Fruit fly (Drosophila melanogaster) whole organism, embryonic: ENCODE data around the gene CG13239.

Experiments
- Atf-2 ChIP-seq: fragments of 200-800 bp; sonication (Bioruptor generic); optimal IDR thresholded peaks from 2 replicates; lab custom pipeline; 2016; ENCODE audit warnings: missing biosample characterization, missing genetic modification characterization
- Atf6 ChIP-seq: fragments of 200-800 bp; sonication (Bioruptor generic); IDR thresholded peaks from 2 replicates; pipeline ENCODE4 v1.3.6; 2022; ENCODE audit warnings: missing biosample characterization, missing genetic modification characterization
- CG10366 ChIP-seq: fragments of 200-800 bp; sonication (Bioruptor generic); IDR thresholded peaks from 2 replicates; pipeline ENCODE4 v1.3.6; 2022; ENCODE audit warnings: missing biosample characterization, missing genetic modification characterization
- CG10565 ChIP-seq: fragments of 200-800 bp; sonication (Bioruptor generic); optimal IDR thresholded peaks from 3 replicates; lab custom pipeline; 2016; ENCODE audit warnings: missing biosample characterization, mild to moderate bottlenecking, missing genetic modification characterization
- CG11696 ChIP-seq: fragments of 200-800 bp; sonication (Bioruptor generic); IDR thresholded peaks from 2 replicates; pipeline ENCODE4 v1.3.6; 2022; ENCODE audit warnings: missing biosample characterization, missing genetic modification characterization
- CG12236 ChIP-seq: fragments of 200-800 bp; sonication (Bioruptor generic); optimal IDR thresholded peaks from 2 replicates; lab custom pipeline; 2016; ENCODE audit warnings: missing biosample characterization, missing genetic modification characterization
- CG1233 ChIP-seq: fragments of 200-800 bp; sonication (Bioruptor generic); optimal IDR thresholded peaks from 4 replicates; lab custom pipeline; 2018; ENCODE audit warnings: missing biosample characterization, mild to moderate bottlenecking, missing genetic modification characterization
- CG12769 ChIP-seq: fragments of 200-800 bp; sonication (Bioruptor generic); optimal IDR thresholded peaks from 2 replicates; lab custom pipeline; 2019; ENCODE audit warnings: missing biosample characterization, mild to moderate bottlenecking, missing genetic modification characterization, moderate library complexity
- CG15479 ChIP-seq: fragments of 200-800 bp; sonication (Bioruptor generic); optimal IDR thresholded peaks from 3 replicates; lab custom pipeline; 2019; ENCODE audit warnings: missing biosample characterization, mild to moderate bottlenecking, missing genetic modification characterization, moderate library complexity
- CG18011 ChIP-seq: fragments of 200-800 bp; sonication (Bioruptor generic); optimal IDR thresholded peaks from 2 replicates; lab custom pipeline; 2017; ENCODE audit warnings: missing biosample characterization, missing genetic modification characterization, mild to moderate bottlenecking, moderate library complexity, missing genotype
- CG2199 ChIP-seq: fragments of 200-800 bp; sonication (Bioruptor generic); IDR thresholded peaks from 3 replicates; pipeline ENCODE4 v1.3.6; 2022; ENCODE audit warnings: missing biosample characterization, missing genetic modification characterization
- CG33213 ChIP-seq: fragments of 200-800 bp; sonication (Bioruptor generic); optimal IDR thresholded peaks from 3 replicates; lab custom pipeline; 2016; ENCODE audit warnings: missing biosample characterization, missing genetic modification characterization
- CG33557 ChIP-seq: fragments of 200-800 bp; sonication (Bioruptor generic); optimal IDR thresholded peaks from 2 replicates; lab custom pipeline; 2019; ENCODE audit warnings: missing biosample characterization, mild to moderate bottlenecking, missing genetic modification characterization, moderate library complexity
- CG6254 ChIP-seq: fragments of 200-800 bp; sonication (Bioruptor generic); optimal IDR thresholded peaks from 3 replicates; lab custom pipeline; 2017; ENCODE audit warnings: mild to moderate bottlenecking, missing biosample characterization, missing genetic modification reagents, missing genetic modification characterization
- CG9215 ChIP-seq: fragments of 200-800 bp; sonication (Bioruptor generic); IDR thresholded peaks from 2 replicates; pipeline ENCODE4 v1.3.6; 2022; ENCODE audit warnings: missing biosample characterization, missing genetic modification characterization
- E2f1 ChIP-seq: fragments of 200-800 bp; sonication (Bioruptor generic); IDR thresholded peaks from 2 replicates; pipeline ENCODE4 v1.3.6; 2022; ENCODE audit warnings: missing biosample characterization, missing genetic modification characterization
- Ets97D ChIP-seq: fragments of 200-800 bp; sonication (Bioruptor generic); optimal IDR thresholded peaks from 3 replicates; lab custom pipeline; 2016; ENCODE audit warnings: missing biosample characterization, missing genetic modification characterization
- Fer1 ChIP-seq: fragments of 200-800 bp; sonication (Bioruptor generic); optimal IDR thresholded peaks from 2 replicates; lab custom pipeline; 2017; ENCODE audit warnings: missing biosample characterization, mild to moderate bottlenecking, missing genetic modification characterization
- HHEX ChIP-seq: fragments of 200-800 bp; sonication (Bioruptor generic); optimal IDR thresholded peaks from 3 replicates; lab custom pipeline; 2017; ENCODE audit warnings: missing biosample characterization, mild to moderate bottlenecking, missing genetic modification characterization, missing genetic modification reagents
- MTF-1 ChIP-seq: fragments of 200-800 bp; sonication (Bioruptor generic); optimal IDR thresholded peaks from 2 replicates; lab custom pipeline; 2018; ENCODE audit warnings: missing biosample characterization, mild to moderate bottlenecking, missing genetic modification characterization, borderline replicate concordance
- Mes4 ChIP-seq: fragments of 200-800 bp; sonication (Bioruptor generic); optimal IDR thresholded peaks from 2 replicates; lab custom pipeline; 2016; ENCODE audit warnings: missing biosample characterization, missing genetic modification characterization
- Neu2 ChIP-seq: fragments of 200-800 bp; sonication (Bioruptor generic); optimal IDR thresholded peaks from 3 replicates; lab custom pipeline; 2016; ENCODE audit warnings: missing biosample characterization, missing genetic modification characterization, borderline replicate concordance
- Nf-YA ChIP-seq: fragments of 200-800 bp; sonication (Bioruptor generic); IDR thresholded peaks from 2 replicates; pipeline ENCODE4 v1.3.6; 2022; ENCODE audit warnings: missing biosample characterization, missing genetic modification characterization
- Pdp1 ChIP-seq, 2 experiments: fragments of 200-800 bp; sonication (Bioruptor generic); optimal IDR thresholded peaks; 3 replicates each; lab custom pipeline; 2016; ENCODE audit warnings: missing biosample characterization in 2 of 2, missing genetic modification characterization in 2 of 2, mild to moderate bottlenecking in 1 of 2, moderate library complexity in 1 of 2
- Stat92E ChIP-seq, 3 experiments: fragments of >200 bp in 2 of 3; fragments of 200-800 bp in 1 of 3; sonication (Bioruptor generic) in 1 of 3; optimal IDR thresholded peaks; 2 replicates each; lab custom pipeline; 2017 to 2019; ENCODE audit warnings: missing biosample characterization in 3 of 3, missing genetic modification characterization in 3 of 3, mild to moderate bottlenecking in 1 of 3, moderate library complexity in 1 of 3
- ap ChIP-seq: fragments of 200-800 bp; sonication (Bioruptor generic); IDR thresholded peaks from 2 replicates; pipeline ENCODE4 v1.3.6; 2022; ENCODE audit warnings: missing biosample characterization, missing genetic modification characterization
- bcd ChIP-seq: fragments of 200-800 bp; sonication (Bioruptor generic); optimal IDR thresholded peaks from 2 replicates; lab custom pipeline; 2017; ENCODE audit warnings: missing biosample characterization, mild to moderate bottlenecking, missing genetic modification characterization
- cad ChIP-seq: fragments of >200 bp; optimal IDR thresholded peaks from 2 replicates; lab custom pipeline; 2017; ENCODE audit warnings: missing biosample characterization, missing genetic modification characterization
- crc ChIP-seq: fragments of 200-800 bp; sonication (Bioruptor generic); optimal IDR thresholded peaks from 2 replicates; lab custom pipeline; 2016; ENCODE audit warnings: missing biosample characterization, missing genetic modification characterization
- dati ChIP-seq: fragments of 200-800 bp; sonication (Bioruptor generic); IDR thresholded peaks from 2 replicates; pipeline ENCODE4 v1.3.6; 2022; ENCODE audit warnings: missing biosample characterization, missing genetic modification characterization
- disco-r ChIP-seq: fragments of 200-800 bp; sonication (Bioruptor generic); optimal IDR thresholded peaks from 2 replicates; lab custom pipeline; 2016; ENCODE audit warnings: missing biosample characterization, missing genetic modification characterization
- eve ChIP-seq, 2 experiments: fragments of >200 bp; optimal IDR thresholded peaks; 2 replicates each; lab custom pipeline; 2017; ENCODE audit warnings: missing biosample characterization in 2 of 2, missing genetic modification characterization in 2 of 2
- gem ChIP-seq: fragments of 200-800 bp; sonication (Bioruptor generic); optimal IDR thresholded peaks from 2 replicates; lab custom pipeline; 2019; ENCODE audit warnings: missing biosample characterization, mild to moderate bottlenecking, missing genetic modification characterization, moderate library complexity
- luna ChIP-seq: fragments of 200-800 bp; sonication (Bioruptor generic); optimal IDR thresholded peaks from 2 replicates; lab custom pipeline; 2016; ENCODE audit warnings: missing biosample characterization, missing genetic modification characterization
- pb ChIP-seq: fragments of 200-800 bp; sonication (Bioruptor generic); optimal IDR thresholded peaks from 3 replicates; lab custom pipeline; 2016; ENCODE audit warnings: missing biosample characterization, missing genetic modification characterization
- sens ChIP-seq: fragments of 200-800 bp; sonication (Bioruptor generic); peaks from one replicate; lab custom pipeline; 2016; ENCODE audit warnings: missing biosample characterization, missing genetic modification characterization
- slou ChIP-seq: fragments of 200-800 bp; sonication (Bioruptor generic); optimal IDR thresholded peaks from 3 replicates; lab custom pipeline; 2016; ENCODE audit warnings: missing biosample characterization, missing genetic modification characterization
- so ChIP-seq: fragments of 200-800 bp; sonication (Bioruptor generic); IDR thresholded peaks from 3 replicates; pipeline ENCODE4 v1.3.6; 2022; ENCODE audit warnings: missing biosample characterization, missing genetic modification characterization
- usp ChIP-seq: fragments of >200 bp; optimal IDR thresholded peaks from 2 replicates; lab custom pipeline; 2017; ENCODE audit warnings: missing biosample characterization, missing genetic modification characterization
- wdn ChIP-seq: fragments of 200-800 bp; sonication (Bioruptor generic); IDR thresholded peaks from 2 replicates; pipeline ENCODE4 v1.3.6; 2022; ENCODE audit warnings: missing biosample characterization, missing genetic modification characterization

CG13239 gene

DNA sequence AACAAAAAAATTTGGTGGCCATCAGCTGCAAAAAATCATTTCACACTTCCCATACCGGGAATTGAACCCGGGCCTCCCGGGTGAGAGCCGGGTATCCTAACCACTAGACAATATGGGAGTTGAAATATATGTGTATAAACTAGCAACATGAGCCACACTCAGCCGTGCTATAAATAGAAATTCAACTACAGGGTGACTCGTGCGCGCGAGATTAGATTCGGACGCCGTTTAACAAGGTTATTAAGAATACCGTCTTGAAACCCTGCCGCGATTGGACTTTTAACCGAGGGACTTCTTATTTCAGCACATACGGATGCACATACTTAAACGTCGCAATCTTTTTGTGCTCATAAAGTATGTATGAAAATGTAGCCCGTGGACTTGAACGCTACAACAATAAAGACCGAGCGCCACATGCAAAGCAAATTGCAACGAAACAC, 12.9 kb upstream of the CG13239 start (continued):
- no peak for TF ChIP-seq dati (GFP tag; lab: Robert Waterston, UW)
- no peak for TF ChIP-seq disco-r (GFP tag; lab: Kevin White, UChicago)
- TF ChIP-seq CG12236 (GFP tag; lab: Kevin White, UChicago): no peak
- TF ChIP-seq E2f1 (GFP tag; lab: Robert Waterston, UW): no peak
- no peak for TF ChIP-seq MTF-1 (GFP tag; lab: Kevin White, UChicago)
- TF ChIP-seq cad (GFP tag; lab: Kevin White, UChicago): peak; percentile 32
- no peak for TF ChIP-seq Stat92E (GFP tag; optimal IDR thresholded peaks at IDR 0.05; lab: Kevin White, UChicago)
- TF ChIP-seq luna: no peak
- TF ChIP-seq wdn (GFP tag; lab: Robert Waterston, UW): no peak
- TF ChIP-seq HHEX (GFP tag; lab: Kevin White, UChicago): peak; percentile 31
- TF ChIP-seq Atf-2 (GFP tag; lab: Kevin White, UChicago): no peak
- peak; percentile 54; the same call in 2 of the 3 replicates for TF ChIP-seq so
- no peak for TF ChIP-seq CG10366 (GFP tag; lab: Robert Waterston, UW)
- no peak for TF ChIP-seq bcd
- no peak for TF ChIP-seq CG33213
- no peak for TF ChIP-seq Atf6 (GFP tag; lab: Robert Waterston, UW)
- no peak for TF ChIP-seq CG10565 (GFP tag; lab: Kevin White, UChicago)
- peak; percentile 60 for TF ChIP-seq sens (GFP tag; lab: Kevin White, UChicago)
- no peak for TF ChIP-seq CG33557 (GFP tag; lab: Kevin White, UChicago)
- TF ChIP-seq CG11696 (GFP tag; lab: Robert Waterston, UW): no peak
- no peak for TF ChIP-seq Ets97D (GFP tag; lab: Kevin White, UChicago)
- TF ChIP-seq Nf-YA (GFP tag; lab: Robert Waterston, UW): no peak
- TF ChIP-seq Pdp1 (GFP tag; optimal IDR thresholded peaks at IDR 0.05; lab: Kevin White, UChicago): no peak
- TF ChIP-seq CG9215: no peak
- TF ChIP-seq Fer1: no peak

DNA sequence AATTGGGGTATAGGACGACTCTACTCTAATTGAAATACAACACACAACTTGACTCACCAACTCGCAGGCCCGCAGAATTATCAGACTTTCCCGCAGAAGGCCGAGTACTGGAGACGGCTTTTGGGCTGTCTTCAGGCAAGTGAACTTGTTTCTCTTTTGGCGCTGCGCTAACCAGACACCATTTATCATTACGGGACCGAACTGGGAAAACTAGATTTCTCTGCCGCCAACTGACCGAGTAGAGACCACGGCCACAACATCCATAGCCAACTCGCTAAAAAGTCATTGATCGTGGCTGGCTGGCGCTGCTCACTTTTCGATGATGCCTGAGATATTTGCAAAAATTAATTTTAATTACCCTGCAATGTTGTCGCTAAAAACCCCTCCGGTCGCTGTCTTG, 11.6 kb upstream of the CG13239 start:
- TF ChIP-seq CG10366 (GFP tag; lab: Robert Waterston, UW) (no peak), eve (GFP tag; optimal IDR thresholded peaks at IDR 0.05; lab: Kevin White, UChicago) (no peak), Neu2 (GFP tag; lab: Kevin White, UChicago) (no peak), CG12769 (peak; percentile 12), slou (no peak), CG6254 (no peak), pb (GFP tag; lab: Kevin White, UChicago) (no peak), gem (no peak), CG18011 (GFP tag; lab: Kevin White, UChicago) (no peak), CG1233 (no peak), CG15479 (GFP tag; lab: Kevin White, UChicago) (no peak), ap (GFP tag; lab: Robert Waterston, UW) (no peak), CG2199 (0 out of 3 replicates have a peak, but pooled peaks have one; percentile 65), Mes4 (GFP tag; lab: Kevin White, UChicago) (no peak), crc (no peak), usp (GFP tag; lab: Kevin White, UChicago) (no peak), disco-r (GFP tag; lab: Kevin White, UChicago) (no peak)
- TF ChIP-seq, all 482 proteins: peak for 2
